Worm (Caenorhabditis elegans): ENCODE data around the gene abu-15.

- TF ChIP-seq flt-1 (GFP tag; IDR thresholded peaks at IDR 0.05) (no peak), ztf-23 (GFP tag; IDR thresholded peaks at IDR 0.05) (no peak), T22C8.4 (GFP tag; IDR thresholded peaks at IDR 0.05) (no peak), tab-1 (GFP tag; IDR thresholded peaks at IDR 0.05) (no peak), ztf-29 (GFP tag; IDR thresholded peaks at IDR 0.05) (no peak), klf-2 (GFP tag; conservative IDR thresholded peaks at IDR 0.05) (no peak), med-1 (GFP tag; optimal IDR thresholded peaks at IDR 0.05; ENCODE audit: insufficient read depth) (no peak), ref-1 (GFP tag; conservative IDR thresholded peaks at IDR 0.05) (no peak), cog-1 (tag; optimal IDR thresholded peaks at IDR 0.05) (no peak)
Observed at ce11 chrV:5177209-5177608, 18.8 kb downstream of the abu-15 start, which contains the start of gene ugt-51.

Data from whole organism, midembryonic.